Fruit fly (Drosophila melanogaster) whole organism, embryonic: ENCODE data around the gene CG31141.

ENCODE experiments used
- Adf1 ChIP-seq: fragments of 200-800 bp; sonication (Bioruptor generic); IDR thresholded peaks from 2 replicates; pipeline ENCODE4 v1.3.6; 2022; ENCODE audit warnings: missing biosample characterization, missing genetic modification characterization
- Atf6 ChIP-seq: fragments of 200-800 bp; sonication (Bioruptor generic); IDR thresholded peaks from 2 replicates; pipeline ENCODE4 v1.3.6; 2022; ENCODE audit warnings: missing biosample characterization, missing genetic modification characterization
- B-H1 ChIP-seq: fragments of 200-800 bp; sonication (Bioruptor generic); IDR thresholded peaks from 3 replicates; pipeline ENCODE4 v1.3.6; 2022; ENCODE audit warnings: missing biosample characterization, missing genetic modification characterization
- B-H2 ChIP-seq: fragments of 200-800 bp; sonication (Bioruptor generic); optimal IDR thresholded peaks from 2 replicates; lab custom pipeline; 2018; ENCODE audit warnings: missing biosample characterization, mild to moderate bottlenecking, missing genetic modification characterization
- Bteb2 ChIP-seq: fragments of 200-800 bp; sonication (Bioruptor generic); optimal IDR thresholded peaks from 2 replicates; lab custom pipeline; 2016; ENCODE audit warnings: missing biosample characterization, missing genetic modification characterization
- CG11247 ChIP-seq: fragments of 200-800 bp; sonication (Bioruptor generic); IDR thresholded peaks from 2 replicates; pipeline ENCODE4 v1.3.6; 2022; ENCODE audit warnings: missing biosample characterization, missing genetic modification characterization
- CG11504 ChIP-seq: fragments of 200-800 bp; sonication (Bioruptor generic); optimal IDR thresholded peaks from 3 replicates; lab custom pipeline; 2019; ENCODE audit warnings: missing biosample characterization, mild to moderate bottlenecking, missing genetic modification characterization, moderate library complexity
- CG12299 ChIP-seq: fragments of 200-800 bp; sonication (Bioruptor generic); optimal IDR thresholded peaks from 2 replicates; lab custom pipeline; 2018; ENCODE audit warnings: missing biosample characterization, mild to moderate bottlenecking, missing genetic modification characterization
- CG12744 ChIP-seq: fragments of 200-800 bp; sonication (Bioruptor generic); optimal IDR thresholded peaks from 2 replicates; lab custom pipeline; 2016; ENCODE audit warnings: missing biosample characterization, missing genetic modification characterization
- CG13894 ChIP-seq: fragments of 200-800 bp; sonication (Bioruptor generic); optimal IDR thresholded peaks from 3 replicates; lab custom pipeline; 2018; ENCODE audit warnings: missing biosample characterization, mild to moderate bottlenecking, missing genetic modification characterization, moderate library complexity
- CG14014 ChIP-seq: fragments of 200-800 bp; sonication (Bioruptor generic); IDR thresholded peaks from 2 replicates; pipeline ENCODE4 v1.3.6; 2022; ENCODE audit warnings: missing biosample characterization, missing genetic modification characterization
- CG14667 ChIP-seq: fragments of 200-800 bp; sonication (Bioruptor generic); IDR thresholded peaks from 2 replicates; pipeline ENCODE4 v1.3.6; 2022; ENCODE audit warnings: missing biosample characterization, missing genetic modification characterization
- CG16813 ChIP-seq: fragments of 200-800 bp; sonication (Bioruptor generic); IDR thresholded peaks from 3 replicates; pipeline ENCODE4 v1.3.6; 2022; ENCODE audit warnings: missing biosample characterization, missing genetic modification characterization; ENCODE audit not compliant: partially characterized antibody
- CG2889 ChIP-seq: fragments of 200-800 bp; sonication (Bioruptor generic); IDR thresholded peaks from 3 replicates; pipeline ENCODE4 v1.3.6; 2022; ENCODE audit warnings: missing biosample characterization, missing genetic modification characterization
- CG34376 ChIP-seq: fragments of 200-800 bp; sonication (Bioruptor generic); optimal IDR thresholded peaks from 2 replicates; lab custom pipeline; 2018; ENCODE audit warnings: missing biosample characterization, mild to moderate bottlenecking, missing genetic modification characterization
- CG6689 ChIP-seq: fragments of 200-800 bp; sonication (Bioruptor generic); IDR thresholded peaks from 2 replicates; pipeline ENCODE4 v1.3.6; 2022; ENCODE audit warnings: missing biosample characterization, missing genetic modification characterization
- CG8290 ChIP-seq, 3 experiments: fragments of 200-800 bp; sonication (Bioruptor generic); optimal IDR thresholded peaks; 2 replicates each; lab custom pipeline; 2016 to 2019; ENCODE audit warnings: missing biosample characterization in 3 of 3, missing genetic modification characterization in 3 of 3, mild to moderate bottlenecking in 2 of 3, moderate library complexity in 1 of 3
- CG9215 ChIP-seq: fragments of 200-800 bp; sonication (Bioruptor generic); IDR thresholded peaks from 2 replicates; pipeline ENCODE4 v1.3.6; 2022; ENCODE audit warnings: missing biosample characterization, missing genetic modification characterization
- Dek ChIP-seq: fragments of 200-800 bp; sonication (Bioruptor generic); optimal IDR thresholded peaks from 3 replicates; lab custom pipeline; 2019; ENCODE audit warnings: missing biosample characterization, mild to moderate bottlenecking, missing genetic modification characterization, moderate library complexity
- Dfd ChIP-seq, 2 experiments: fragments of >200 bp; optimal IDR thresholded peaks; 2 replicates each; lab custom pipeline; 2017; ENCODE audit warnings: missing biosample characterization in 2 of 2, missing genetic modification characterization in 2 of 2
- HLH3B ChIP-seq: fragments of 200-800 bp; sonication (Bioruptor generic); IDR thresholded peaks from 2 replicates; pipeline ENCODE4 v1.3.6; 2022; ENCODE audit warnings: missing biosample characterization, missing genetic modification characterization
- HmgZ ChIP-seq: fragments of 200-800 bp; sonication (Bioruptor generic); optimal IDR thresholded peaks from 2 replicates; lab custom pipeline; 2018; ENCODE audit warnings: missing biosample characterization, mild to moderate bottlenecking, missing genetic modification characterization
- Hmr ChIP-seq: fragments of 200-800 bp; sonication (Bioruptor generic); optimal IDR thresholded peaks from 3 replicates; lab custom pipeline; 2017; ENCODE audit warnings: mild to moderate bottlenecking, missing biosample characterization, missing genetic modification reagents, missing genetic modification characterization
- MBD-R2 ChIP-seq: fragments of 200-800 bp; sonication (Bioruptor generic); IDR thresholded peaks from 2 replicates; pipeline ENCODE4 v1.3.6; 2022; ENCODE audit warnings: missing biosample characterization, missing genetic modification characterization
- Med ChIP-seq: fragments of 200-800 bp; sonication (Bioruptor generic); peaks from one replicate; lab custom pipeline; 2016; ENCODE audit warnings: missing biosample characterization, missing genetic modification characterization, mild to moderate bottlenecking, inconsistent platforms, moderate library complexity
- NFAT ChIP-seq: fragments of 200-800 bp; sonication (Bioruptor generic); IDR thresholded peaks from 2 replicates; pipeline ENCODE4 v1.3.6; 2022; ENCODE audit warnings: missing biosample characterization, missing genetic modification characterization
- NK7.1 ChIP-seq: fragments of 200-800 bp; sonication (Bioruptor generic); optimal IDR thresholded peaks from 3 replicates; lab custom pipeline; 2016; ENCODE audit warnings: missing biosample characterization, missing genetic modification characterization
- PHDP ChIP-seq: fragments of 200-800 bp; sonication (Bioruptor generic); optimal IDR thresholded peaks from 3 replicates; lab custom pipeline; 2018; ENCODE audit warnings: missing biosample characterization, mild to moderate bottlenecking, missing genetic modification characterization, moderate library complexity
- Rx ChIP-seq: fragments of 200-800 bp; sonication (Bioruptor generic); IDR thresholded peaks from 2 replicates; pipeline ENCODE4 v1.3.6; 2022; ENCODE audit warnings: missing biosample characterization, missing genetic modification characterization
- Six4 ChIP-seq: fragments of 200-800 bp; sonication (Bioruptor generic); optimal IDR thresholded peaks from 2 replicates; lab custom pipeline; 2016; ENCODE audit warnings: missing biosample characterization, missing genetic modification characterization
- Xrp1 ChIP-seq: fragments of 200-800 bp; sonication (Bioruptor generic); IDR thresholded peaks from 2 replicates; pipeline ENCODE4 v1.3.6; 2022; ENCODE audit warnings: missing biosample characterization, missing genetic modification characterization
- ash1 ChIP-seq: fragments of 200-800 bp; sonication (Bioruptor generic); optimal IDR thresholded peaks from 2 replicates; lab custom pipeline; 2018; ENCODE audit warnings: missing biosample characterization, mild to moderate bottlenecking, missing genetic modification characterization
- bcd ChIP-seq: fragments of 200-800 bp; sonication (Bioruptor generic); optimal IDR thresholded peaks from 2 replicates; lab custom pipeline; 2017; ENCODE audit warnings: missing biosample characterization, mild to moderate bottlenecking, missing genetic modification characterization
- caup ChIP-seq: fragments of 200-800 bp; sonication (Bioruptor generic); optimal IDR thresholded peaks from 3 replicates; lab custom pipeline; 2017; ENCODE audit warnings: missing biosample characterization, mild to moderate bottlenecking, missing genetic modification characterization, moderate library complexity; ENCODE audit not compliant: severe bottlenecking
- crol ChIP-seq: fragments of 200-800 bp; sonication (Bioruptor generic); IDR thresholded peaks from 2 replicates; pipeline ENCODE4 v1.3.6; 2022; ENCODE audit warnings: missing biosample characterization, missing genetic modification characterization
- dysf ChIP-seq: fragments of 200-800 bp; sonication (Bioruptor generic); IDR thresholded peaks from 3 replicates; pipeline ENCODE4 v1.3.6; 2022; ENCODE audit warnings: missing biosample characterization, missing genetic modification characterization
- eve ChIP-seq, 2 experiments: fragments of >200 bp; optimal IDR thresholded peaks; 2 replicates each; lab custom pipeline; 2017; ENCODE audit warnings: missing biosample characterization in 2 of 2, missing genetic modification characterization in 2 of 2
- fru ChIP-seq: fragments of >200 bp; optimal IDR thresholded peaks from 2 replicates; lab custom pipeline; 2017
- lilli ChIP-seq: fragments of 200-800 bp; sonication (Bioruptor generic); optimal IDR thresholded peaks from 3 replicates; lab custom pipeline; 2016; ENCODE audit warnings: missing biosample characterization, missing genetic modification characterization
- lov ChIP-seq, 2 experiments: fragments of 200-800 bp in 1 of 2; fragments of >200 bp in 1 of 2; sonication (Bioruptor generic) in 1 of 2; IDR thresholded peaks in 1 of 2; optimal IDR thresholded peaks in 1 of 2; 2 replicates in 1 of 2; 3 replicates in 1 of 2; pipeline versions ENCODE4 v1.3.6 to Lab custom; 2017 to 2022; ENCODE audit warnings: missing biosample characterization in 1 of 2, missing genetic modification characterization in 1 of 2
- maf-S ChIP-seq: fragments of 200-800 bp; sonication (Bioruptor generic); optimal IDR thresholded peaks from 2 replicates; lab custom pipeline; 2016; ENCODE audit warnings: missing biosample characterization, missing genetic modification characterization
- nom ChIP-seq: fragments of 200-800 bp; sonication (Bioruptor generic); optimal IDR thresholded peaks from 2 replicates; lab custom pipeline; 2017; ENCODE audit warnings: missing biosample characterization, missing genetic modification characterization, mild to moderate bottlenecking, moderate library complexity, missing genetic modification reagents
- pb ChIP-seq: fragments of 200-800 bp; sonication (Bioruptor generic); optimal IDR thresholded peaks from 3 replicates; lab custom pipeline; 2016; ENCODE audit warnings: missing biosample characterization, missing genetic modification characterization
- ro ChIP-seq: fragments of 200-800 bp; sonication (Bioruptor generic); IDR thresholded peaks from 2 replicates; pipeline ENCODE4 v1.3.6; 2022; ENCODE audit warnings: missing biosample characterization, missing genetic modification characterization
- row ChIP-seq: fragments of 200-800 bp; sonication (Bioruptor generic); IDR thresholded peaks from 3 replicates; pipeline ENCODE4 v1.3.6; 2022; ENCODE audit warnings: missing biosample characterization, missing genetic modification characterization
- shn ChIP-seq: fragments of 200-800 bp; sonication (Bioruptor generic); optimal IDR thresholded peaks from 3 replicates; lab custom pipeline; 2016; ENCODE audit warnings: missing biosample characterization, missing genetic modification characterization
- sr ChIP-seq: fragments of 200-800 bp; sonication (Bioruptor generic); IDR thresholded peaks from 3 replicates; pipeline ENCODE4 v1.3.6; 2022; ENCODE audit warnings: missing biosample characterization, missing genetic modification characterization
- twi ChIP-seq: fragments of 200-800 bp; optimal IDR thresholded peaks from 2 replicates; lab custom pipeline; 2019; ENCODE audit warnings: missing biosample characterization, mild to moderate bottlenecking, missing genetic modification characterization, moderate library complexity

The CG31141 gene

dm6 chr3R:23920387-23920786 lies 2.7 kb upstream of the CG31141 start:
- peak in 1 of 2 experiments; percentile 75 for TF ChIP-seq Dfd (GFP tag; optimal IDR thresholded peaks at IDR 0.05; lab: Kevin White, UChicago)
- TF ChIP-seq lov (optimal IDR thresholded peaks at IDR 0.05; lab: Kevin White, UChicago): no peak
- TF ChIP-seq lov (GFP tag; IDR thresholded peaks at IDR 0.05; lab: Robert Waterston, UW): no peak
- peak; percentile 8 for TF ChIP-seq Med (GFP tag; lab: Kevin White, UChicago)
- TF ChIP-seq CG34376 (GFP tag; lab: Kevin White, UChicago): no peak
- no peak for TF ChIP-seq fru (lab: Kevin White, UChicago)
- 0 out of 3 replicates have a peak, but pooled peaks have one; percentile 14 for TF ChIP-seq CG16813 (GFP tag; lab: Robert Waterston, UW)
- TF ChIP-seq twi (tag; lab: Kevin White, UChicago): peak; percentile 19
- peak; percentile 7 for TF ChIP-seq CG11504
- no peak for TF ChIP-seq shn (GFP tag; lab: Kevin White, UChicago)

- TF ChIP-seq eve (GFP tag; optimal IDR thresholded peaks at IDR 0.05; lab: Kevin White, UChicago): no peak
- no peak for TF ChIP-seq Bteb2 (GFP tag; lab: Kevin White, UChicago)
- TF ChIP-seq CG14667: no peak
- TF ChIP-seq HLH3B (GFP tag; lab: Robert Waterston, UW): peak; percentile 42; the same call in 1 of the 2 replicates
- TF ChIP-seq ro (GFP tag; lab: Robert Waterston, UW): no peak
- peak; percentile 75 for TF ChIP-seq dysf (GFP tag; lab: Robert Waterston, UW)
- TF ChIP-seq Atf6 (GFP tag; lab: Robert Waterston, UW): peak; percentile 79
- TF ChIP-seq Xrp1 (GFP tag; lab: Robert Waterston, UW): peak; percentile 27; the same call in 1 of the 2 replicates
- peak; percentile 71 for TF ChIP-seq Hmr (GFP tag; lab: Kevin White, UChicago)
- TF ChIP-seq CG6689: peak; percentile 52
- TF ChIP-seq CG12299 (tag; lab: Kevin White, UChicago): peak; percentile 71
- peak; percentile 55 for TF ChIP-seq PHDP (tag; lab: Kevin White, UChicago)
- no peak for TF ChIP-seq CG2889 (GFP tag; lab: Robert Waterston, UW)
- TF ChIP-seq ash1 (GFP tag; lab: Kevin White, UChicago): peak; percentile 34
- peak; percentile 36 for TF ChIP-seq bcd
- TF ChIP-seq maf-S (GFP tag; lab: Kevin White, UChicago): no peak
- peak; percentile 85 for TF ChIP-seq B-H2 (GFP tag; lab: Kevin White, UChicago)
- TF ChIP-seq crol (GFP tag; lab: Robert Waterston, UW): peak; percentile 35
- peak; percentile 31 for TF ChIP-seq CG12744 (GFP tag; lab: Kevin White, UChicago)
- TF ChIP-seq pb (GFP tag; lab: Kevin White, UChicago): peak; percentile 77
- peak; percentile 79 for TF ChIP-seq CG14014 (GFP tag; lab: Robert Waterston, UW)
- peak; percentile 81 for TF ChIP-seq HmgZ (tag; lab: Kevin White, UChicago)
- TF ChIP-seq CG11247 (GFP tag; lab: Robert Waterston, UW): peak; percentile 66
- peak; percentile 60 for TF ChIP-seq Adf1
- peak; percentile 44 for TF ChIP-seq lilli
- peak; percentile 33 for TF ChIP-seq Rx (GFP tag; lab: Robert Waterston, UW)
- TF ChIP-seq row: peak; percentile 76
- TF ChIP-seq sr (GFP tag; lab: Robert Waterston, UW): no peak
- TF ChIP-seq caup: peak; percentile 76
- peak; percentile 30; the same call in 1 of the 3 replicates for TF ChIP-seq B-H1 (GFP tag; lab: Robert Waterston, UW)
- TF ChIP-seq nom (GFP tag; lab: Kevin White, UChicago): peak; percentile 58
- TF ChIP-seq CG13894: peak; percentile 92
- TF ChIP-seq Six4 (GFP tag; lab: Kevin White, UChicago): no peak
- peak; percentile 40; the same call in 1 of the 2 replicates for TF ChIP-seq CG9215 (GFP tag; lab: Robert Waterston, UW)
- no peak for TF ChIP-seq NK7.1 (GFP tag; lab: Kevin White, UChicago)
- TF ChIP-seq NFAT (GFP tag; lab: Robert Waterston, UW): peak; percentile 79
- TF ChIP-seq Dek (tag; lab: Kevin White, UChicago): peak; percentile 11
- peak; percentile 57 for TF ChIP-seq MBD-R2 (GFP tag; lab: Robert Waterston, UW)
- no peak for TF ChIP-seq CG8290 (GFP tag; optimal IDR thresholded peaks at IDR 0.05; lab: Kevin White, UChicago)
- peak in 1 of 2 experiments; percentile 95 for TF ChIP-seq CG8290 (tag; optimal IDR thresholded peaks at IDR 0.05; lab: Kevin White, UChicago)
Measured at dm6 chr3R:23920874-23921539, 2.1 kb upstream of the CG31141 start.
